Fruit fly (Drosophila melanogaster) whole organism: ENCODE data around the gene Gad1.

Source experiments
- CG8478 ChIP-seq: fragments of >200 bp; optimal IDR thresholded peaks from 2 replicates; lab custom pipeline; 2018; ENCODE audit warnings: inconsistent platforms
- Dll ChIP-seq: fragments of >200 bp; optimal IDR thresholded peaks from 2 replicates; lab custom pipeline; 2017
- pan ChIP-seq: fragments of >200 bp; optimal IDR thresholded peaks from 2 replicates; lab custom pipeline; 2017
- psq ChIP-seq: fragments of >200 bp; optimal IDR thresholded peaks from 2 replicates; lab custom pipeline; 2017
- usp ChIP-seq: fragments of >200 bp; optimal IDR thresholded peaks from 2 replicates; lab custom pipeline; 2017; ENCODE audit warnings: missing biosample characterization, missing genetic modification characterization, mixed read lengths

DNA sequence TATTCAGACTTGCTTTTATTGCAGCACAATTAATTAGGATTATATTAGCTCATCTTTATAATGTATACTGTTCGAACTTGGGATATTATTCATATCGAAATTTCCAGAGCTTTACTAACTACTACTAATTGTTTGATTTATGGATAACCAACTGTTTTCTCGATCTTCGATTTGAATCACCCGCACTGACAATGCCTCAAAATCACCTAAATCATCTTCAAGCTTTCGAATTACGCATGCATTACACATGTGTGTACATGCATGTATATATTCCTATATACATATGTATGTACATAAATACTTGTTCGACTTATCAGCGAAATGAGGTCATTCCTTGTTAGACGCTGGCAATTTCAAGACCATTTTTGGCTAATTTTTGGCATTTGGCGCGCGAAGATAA, 33.0 kb upstream of the Gad1 start:
- TF ChIP-seq Dll: no peak
- no peak for TF ChIP-seq psq (lab: Kevin White, UChicago)
- TF ChIP-seq CG8478 (lab: Kevin White, UChicago): no peak
- no peak for TF ChIP-seq usp (GFP tag; lab: Kevin White, UChicago)
- TF ChIP-seq pan (lab: Kevin White, UChicago): no peak
